Worm (Caenorhabditis elegans) whole organism, L4 larva: ENCODE results near the gene D2023.4.

Source experiments
- F10B5.3 ChIP-seq: sonication (generic microtip); optimal IDR thresholded peaks from 2 replicates; lab custom pipeline; 2016; ENCODE audit warnings: mild to moderate bottlenecking, missing genetic modification characterization, missing compliant biosample characterization
- F26F4.8 ChIP-seq: fragments of 200-800 bp; sonication (Bioruptor generic); conservative IDR thresholded peaks from 2 replicates; pipeline ENCODE4 v1.3.6; 2022; ENCODE audit warnings: missing genetic modification characterization, missing compliant biosample characterization
- T20F7.1 ChIP-seq: fragments of 200-800 bp; sonication (Bioruptor generic); optimal IDR thresholded peaks from 2 replicates; lab custom pipeline; 2018; ENCODE audit warnings: mild to moderate bottlenecking, missing genetic modification characterization, missing compliant biosample characterization
- T26A8.4 ChIP-seq: fragments of 200-800 bp; sonication (Bioruptor generic); IDR thresholded peaks from 2 replicates; pipeline ENCODE4 v1.3.6; 2022; ENCODE audit warnings: missing genetic modification characterization, missing compliant biosample characterization
- aly-2 ChIP-seq: sonication (generic microtip); optimal IDR thresholded peaks from 2 replicates; lab custom pipeline; 2018; ENCODE audit warnings: missing biosample characterization, missing genetic modification characterization
- ama-1 ChIP-seq: fragments of 150-350 bp; optimal IDR thresholded peaks from 2 replicates; lab custom pipeline; 2014; ENCODE audit warnings: inconsistent platforms, mixed read lengths
- attf-4 ChIP-seq: sonication (generic microtip); optimal IDR thresholded peaks from 3 replicates; lab custom pipeline; 2017; ENCODE audit warnings: missing biosample characterization, missing genetic modification characterization
- ceh-20 ChIP-seq: fragments of 200-800 bp; sonication (Bioruptor generic); IDR thresholded peaks from 2 replicates; pipeline ENCODE4 v1.3.6; 2022; ENCODE audit warnings: missing genetic modification reagents, missing genetic modification characterization, missing compliant biosample characterization
- ceh-82 ChIP-seq: sonication (generic microtip); optimal IDR thresholded peaks from 2 replicates; lab custom pipeline; 2017; ENCODE audit warnings: missing biosample characterization, missing genetic modification characterization
- cey-2 ChIP-seq: sonication (generic microtip); optimal IDR thresholded peaks from 3 replicates; lab custom pipeline; 2017; ENCODE audit warnings: missing genetic modification characterization, mild to moderate bottlenecking, missing compliant biosample characterization, antibody characterized with exemption, borderline replicate concordance; ENCODE audit not compliant: insufficient read depth
- ctbp-1 ChIP-seq: fragments of 200-800 bp; sonication (Bioruptor generic); IDR thresholded peaks from 2 replicates; pipeline ENCODE4 v1.3.6; 2022; ENCODE audit warnings: missing genetic modification reagents, missing genetic modification characterization, missing compliant biosample characterization
- duxl-1 ChIP-seq: sonication (generic microtip); optimal IDR thresholded peaks from 2 replicates; lab custom pipeline; 2016; ENCODE audit warnings: mild to moderate bottlenecking, missing genetic modification characterization, moderate library complexity, missing compliant biosample characterization; ENCODE audit not compliant: poor library complexity
- hif-1 ChIP-seq, 2 experiments: sonication (generic microtip); optimal IDR thresholded peaks; 2 replicates each; lab custom pipeline; 2016 to 2017; ENCODE audit warnings: missing compliant biosample characterization in 2 of 2, missing genetic modification characterization in 2 of 2, missing genetic modification reagents in 2 of 2, missing genotype in 2 of 2, mild to moderate bottlenecking in 1 of 2
- hlh-11 ChIP-seq: fragments of 200-800 bp; sonication (Bioruptor generic); optimal IDR thresholded peaks from 2 replicates; lab custom pipeline; 2018; ENCODE audit warnings: mild to moderate bottlenecking, missing genetic modification characterization, missing compliant biosample characterization
- lim-7 ChIP-seq: fragments of 200-800 bp; sonication (Bioruptor generic); IDR thresholded peaks from 2 replicates; pipeline ENCODE4 v1.3.6; 2022; ENCODE audit warnings: missing genetic modification characterization, missing compliant biosample characterization
- lin-1 ChIP-seq: fragments of 200-800 bp; sonication (Bioruptor generic); IDR thresholded peaks from 2 replicates; pipeline ENCODE4 v1.3.6; 2022; ENCODE audit warnings: missing genetic modification reagents, missing genetic modification characterization, missing compliant biosample characterization
- lin-29 ChIP-seq: fragments of 200-800 bp; sonication (Bioruptor generic); IDR thresholded peaks from 2 replicates; pipeline ENCODE4 v1.3.6; 2022; ENCODE audit warnings: missing genetic modification reagents, missing genetic modification characterization, missing compliant biosample characterization
- lir-3 ChIP-seq: sonication (generic microtip); optimal IDR thresholded peaks from 2 replicates; lab custom pipeline; 2016; ENCODE audit warnings: mild to moderate bottlenecking, missing genetic modification characterization, missing compliant biosample characterization
- lsy-2 ChIP-seq, 2 experiments: fragments of 150-350 bp in 1 of 2; sonication (generic microtip) in 1 of 2; optimal IDR thresholded peaks; 2 replicates each; lab custom pipeline; 2014 to 2017; ENCODE audit warnings: missing biosample characterization in 2 of 2, missing genetic modification characterization in 2 of 2
- madf-5 ChIP-seq, 2 experiments: fragments of 200-800 bp; sonication (Bioruptor generic); IDR thresholded peaks; 2 replicates each; pipeline ENCODE4 v1.3.6; 2022; ENCODE audit warnings: missing compliant biosample characterization in 2 of 2, missing genetic modification characterization in 2 of 2
- mdt-29 ChIP-seq: fragments of 200-800 bp; sonication (Bioruptor generic); IDR thresholded peaks from 2 replicates; pipeline ENCODE4 v1.3.6; 2022; ENCODE audit warnings: missing genetic modification reagents, missing genetic modification characterization, missing compliant biosample characterization
- mes-2 ChIP-seq: sonication (generic microtip); optimal IDR thresholded peaks from 2 replicates; lab custom pipeline; 2016; ENCODE audit warnings: missing genotype, mild to moderate bottlenecking, missing genetic modification characterization, missing compliant biosample characterization; ENCODE audit not compliant: poor library complexity, severe bottlenecking
- mxl-3 ChIP-seq: fragments of 200-800 bp; sonication (Bioruptor generic); optimal IDR thresholded peaks from 2 replicates; lab custom pipeline; 2018; ENCODE audit warnings: mild to moderate bottlenecking, missing genetic modification characterization, missing compliant biosample characterization
- nhr-102 ChIP-seq: sonication (generic microtip); optimal IDR thresholded peaks from 2 replicates; lab custom pipeline; 2016; ENCODE audit warnings: mild to moderate bottlenecking, missing genetic modification characterization, moderate library complexity, missing compliant biosample characterization
- nhr-237 ChIP-seq: sonication (generic microtip); optimal IDR thresholded peaks from 2 replicates; lab custom pipeline; 2017; ENCODE audit warnings: missing biosample characterization, missing genetic modification characterization
- nhr-6 ChIP-seq: fragments of 150-350 bp; optimal IDR thresholded peaks from 2 replicates; lab custom pipeline; 2014; ENCODE audit warnings: missing biosample characterization, missing genetic modification characterization
- nhr-77 ChIP-seq: fragments of 150-350 bp; optimal IDR thresholded peaks from 2 replicates; lab custom pipeline; 2014; ENCODE audit warnings: missing biosample characterization, missing genetic modification characterization
- pha-4 ChIP-seq, 2 experiments: fragments of 150-350 bp in 1 of 2; fragments of 200-800 bp in 1 of 2; sonication (Bioruptor generic) in 1 of 2; IDR thresholded peaks in 1 of 2; optimal IDR thresholded peaks in 1 of 2; 2 replicates each; pipeline versions ENCODE4 v1.3.6 to Lab custom; 2014 to 2022; ENCODE audit warnings: missing genetic modification characterization in 2 of 2, missing genetic modification reagents in 2 of 2, missing biosample characterization in 1 of 2, missing compliant biosample characterization in 1 of 2
- php-3 ChIP-seq: fragments of 200-800 bp; sonication (Bioruptor generic); IDR thresholded peaks from 2 replicates; pipeline ENCODE4 v1.3.6; 2022; ENCODE audit warnings: missing genetic modification reagents, missing genetic modification characterization, missing compliant biosample characterization
- rbr-2 ChIP-seq: sonication (generic microtip); optimal IDR thresholded peaks from 2 replicates; lab custom pipeline; 2016; ENCODE audit warnings: missing genotype, missing genetic modification characterization, missing compliant biosample characterization
- skn-1 ChIP-seq: fragments of 150-350 bp; optimal IDR thresholded peaks from 2 replicates; lab custom pipeline; 2014; ENCODE audit warnings: missing biosample characterization, missing genetic modification characterization
- unc-39 ChIP-seq: sonication (generic microtip); optimal IDR thresholded peaks from 2 replicates; lab custom pipeline; 2017; ENCODE audit warnings: missing biosample characterization, missing genetic modification characterization
- unc-62 ChIP-seq, 3 experiments: fragments of 150-350 bp in 1 of 3; sonication (generic microtip); optimal IDR thresholded peaks in 2 of 3; peaks in 1 of 3; 1 replicate in 1 of 3; 2 replicates in 2 of 3; lab custom pipeline; 2014 to 2017; ENCODE audit warnings: missing biosample characterization in 3 of 3, missing genetic modification characterization in 3 of 3, missing genetic modification reagents in 3 of 3, missing genotype in 1 of 3
- vab-7 ChIP-seq: fragments of 200-800 bp; sonication (Bioruptor generic); IDR thresholded peaks from 2 replicates; pipeline ENCODE4 v1.3.6; 2022; ENCODE audit warnings: missing genetic modification reagents, missing genetic modification characterization, missing compliant biosample characterization
- zip-2 ChIP-seq: fragments of 150-350 bp; optimal IDR thresholded peaks from 2 replicates; lab custom pipeline; 2014; ENCODE audit warnings: missing biosample characterization, missing genetic modification characterization
- ztf-7 ChIP-seq: fragments of 150-350 bp; optimal IDR thresholded peaks from 2 replicates; lab custom pipeline; 2014; ENCODE audit warnings: missing biosample characterization, missing genetic modification characterization

D2023.4 gene

DNA sequence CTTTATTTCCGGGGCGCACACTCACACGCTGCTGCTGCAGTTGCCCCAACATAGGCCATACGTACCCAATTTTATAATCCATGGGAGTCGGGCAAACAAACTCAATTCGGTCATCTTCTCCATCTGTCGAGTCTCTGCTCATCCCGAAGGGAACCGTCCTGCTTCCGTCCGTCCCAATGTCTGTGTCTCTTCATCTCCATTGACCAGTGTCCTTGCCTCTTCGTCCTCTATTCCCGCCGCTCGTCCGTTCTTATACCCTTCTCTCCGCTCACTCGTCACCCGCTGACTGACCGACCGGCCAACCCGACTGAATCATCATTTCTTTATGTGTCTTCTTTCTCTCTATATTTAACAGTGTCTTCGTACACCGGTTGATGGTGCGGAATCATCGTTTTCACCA is 19.3 kb upstream of the D2023.4 start (continued):
- TF ChIP-seq ceh-82 (tag; lab: Kevin White, UChicago) (no peak), aly-2 (tag; lab: Kevin White, UChicago) (no peak), lim-7 (GFP tag; lab: Robert Waterston, UW) (no peak), rbr-2 (peak; percentile 23), pha-4 (GFP tag; IDR thresholded peaks at IDR 0.05; lab: Robert Waterston, UW) (no peak), pha-4 (tag; optimal IDR thresholded peaks at IDR 0.05; lab: Kevin White, UChicago) (no peak), attf-4 (tag; lab: Kevin White, UChicago) (no peak), ztf-7 (tag; lab: Kevin White, UChicago) (no peak), ama-1 (lab: Kevin White, UChicago) (no peak), unc-62 (GFP tag; optimal IDR thresholded peaks at IDR 0.05 in 1 of 2; lab: Kevin White, UChicago) (peak in 1 of 2 experiments; percentile 89), unc-62 (tag; optimal IDR thresholded peaks at IDR 0.05; lab: Kevin White, UChicago) (no peak), nhr-77 (no peak), vab-7 (GFP tag; lab: Robert Waterston, UW) (no peak), T26A8.4 (GFP tag; lab: Robert Waterston, UW) (0 out of 2 replicates have a peak, but pooled peaks have one; percentile 30), skn-1 (tag; lab: Kevin White, UChicago) (no peak), F26F4.8 (GFP tag; lab: Robert Waterston, UW) (no peak), madf-5 (GFP tag; IDR thresholded peaks at IDR 0.05; lab: Robert Waterston, UW) (no peak), F10B5.3 (tag; lab: Kevin White, UChicago) (no peak), lsy-2 (tag; optimal IDR thresholded peaks at IDR 0.05; lab: Kevin White, UChicago) (peak in 1 of 2 experiments; percentile 51), duxl-1 (tag; lab: Kevin White, UChicago) (peak; percentile 14), nhr-237 (tag; lab: Kevin White, UChicago) (no peak), mdt-29 (GFP tag; lab: Robert Waterston, UW) (no peak), lin-29 (GFP tag; lab: Robert Waterston, UW) (no peak), T20F7.1 (GFP tag; lab: Kevin White, UChicago) (no peak), mes-2 (tag; lab: Kevin White, UChicago) (peak; percentile 34), hlh-11 (peak; percentile 72), cey-2 (tag; lab: Kevin White, UChicago) (no peak), ctbp-1 (GFP tag; lab: Robert Waterston, UW) (peak; percentile 55; the same call in 1 of the 2 replicates), hif-1 (tag; optimal IDR thresholded peaks at IDR 0.05; lab: Kevin White, UChicago) (no peak), mxl-3 (GFP tag; lab: Kevin White, UChicago) (peak; percentile 30), nhr-6 (tag; lab: Kevin White, UChicago) (peak; percentile 89), php-3 (no peak), nhr-102 (tag; lab: Kevin White, UChicago) (no peak), lin-1 (no peak), ceh-20 (GFP tag; lab: Robert Waterston, UW) (no peak), zip-2 (tag; lab: Kevin White, UChicago) (no peak), lir-3 (tag; lab: Kevin White, UChicago) (no peak)

DNA sequence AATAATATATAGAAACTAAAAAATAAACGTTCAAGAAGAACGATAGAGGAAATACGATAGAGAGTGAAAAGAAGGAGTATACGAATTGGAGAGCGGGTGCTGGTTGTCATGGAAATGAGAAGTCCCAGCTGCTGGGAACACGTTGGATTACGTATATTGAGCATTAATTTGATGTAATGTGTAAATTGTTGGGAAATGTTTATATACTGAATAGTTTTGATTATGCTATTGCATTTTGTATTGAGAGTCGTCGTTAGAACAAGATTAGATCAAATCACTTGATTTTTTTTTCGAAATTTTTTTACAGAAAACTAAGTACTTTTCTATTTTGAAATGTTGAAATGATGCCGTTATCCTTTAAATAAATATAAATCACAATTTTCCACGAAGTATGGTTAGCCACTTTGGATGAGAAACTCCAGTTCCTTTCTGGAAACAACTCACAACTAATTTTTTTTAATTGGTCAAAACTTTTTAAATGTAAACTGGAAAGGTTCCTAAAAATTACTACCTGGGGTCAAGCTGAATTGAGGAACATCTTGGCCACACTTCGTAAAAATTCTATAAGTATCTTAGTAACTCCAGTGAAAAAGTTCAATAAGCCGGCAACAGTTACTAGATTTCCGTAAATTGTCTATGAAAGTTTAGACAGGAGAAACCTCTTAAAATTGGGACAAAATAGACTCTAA is 18.3 kb upstream of the D2023.4 start, which contains the start of gene nphp-4:
TSS of gene nphp-4 (minus strand) at position 51 of the 689 bp plus-strand sequence.
- TF ChIP-seq unc-62 (GFP tag; optimal IDR thresholded peaks at IDR 0.05 in 1 of 2; lab: Kevin White, UChicago) (peak in 1 of 2 experiments; percentile 75), unc-62 (tag; optimal IDR thresholded peaks at IDR 0.05; lab: Kevin White, UChicago) (no peak), unc-39 (no peak)
